Fruit fly (Drosophila melanogaster) whole organism, pupa: ENCODE data around the gene CG14551.

Experiments
- CG10348 ChIP-seq: fragments of 200-800 bp; sonication (Bioruptor generic); IDR thresholded peaks from 2 replicates; pipeline ENCODE4 v1.3.6; 2022; ENCODE audit warnings: missing biosample characterization, missing genetic modification characterization
- CG15710 ChIP-seq: fragments of 200-800 bp; sonication (Bioruptor generic); optimal IDR thresholded peaks from 2 replicates; lab custom pipeline; 2018; ENCODE audit warnings: missing biosample characterization, mild to moderate bottlenecking, missing genetic modification characterization, moderate library complexity
- CG17806 ChIP-seq: fragments of 200-800 bp; sonication (Bioruptor generic); optimal IDR thresholded peaks from 2 replicates; lab custom pipeline; 2018; ENCODE audit warnings: missing biosample characterization, mild to moderate bottlenecking, missing genetic modification characterization, moderate library complexity
- CG32121 ChIP-seq: fragments of 200-800 bp; sonication (Bioruptor generic); IDR thresholded peaks from 2 replicates; pipeline ENCODE4 v1.3.6; 2022; ENCODE audit warnings: missing biosample characterization, missing genetic modification characterization
- CG8159 ChIP-seq: fragments of 200-800 bp; sonication (Bioruptor generic); optimal IDR thresholded peaks from 3 replicates; lab custom pipeline; 2018; ENCODE audit warnings: missing biosample characterization, mild to moderate bottlenecking, missing genetic modification characterization, moderate library complexity
- EcR ChIP-seq: fragments of 200-800 bp; sonication (Bioruptor generic); optimal IDR thresholded peaks from 3 replicates; lab custom pipeline; 2019; ENCODE audit warnings: missing biosample characterization, missing genetic modification characterization, mild to moderate bottlenecking, moderate library complexity, missing genetic modification reagents
- Ets98B ChIP-seq: fragments of 200-800 bp; sonication (Bioruptor generic); IDR thresholded peaks from 2 replicates; pipeline ENCODE4 v1.3.6; 2022; ENCODE audit warnings: missing biosample characterization, missing genetic modification characterization
- fd96Ca ChIP-seq: fragments of 200-800 bp; sonication (Bioruptor generic); IDR thresholded peaks from 3 replicates; pipeline ENCODE4 v1.3.6; 2022; ENCODE audit warnings: missing biosample characterization, missing genetic modification characterization
- rn ChIP-seq: fragments of 200-800 bp; sonication (Bioruptor generic); IDR thresholded peaks from 2 replicates; pipeline ENCODE4 v1.3.6; 2022; ENCODE audit warnings: missing biosample characterization, missing genetic modification characterization

DNA sequence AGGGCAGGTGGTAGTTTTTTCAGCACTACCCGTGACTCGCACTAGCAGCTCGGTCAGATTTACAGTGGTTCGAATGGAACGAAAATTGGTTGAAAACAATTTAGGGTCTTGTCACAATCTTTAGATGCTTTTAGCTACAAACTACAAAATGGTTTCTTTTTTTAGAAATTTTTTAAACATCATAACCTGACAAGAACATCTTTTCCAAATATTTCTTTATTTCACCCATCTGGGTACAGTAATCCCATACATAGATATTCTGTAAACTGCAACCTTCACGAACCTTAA, 27.5 kb downstream of the CG14551 start:
- TF ChIP-seq CG10348 (GFP tag; lab: Robert Waterston, UW) (no peak), CG32121 (GFP tag; lab: Robert Waterston, UW) (no peak), EcR (GFP tag; lab: Kevin White, UChicago) (no peak), rn (GFP tag; lab: Robert Waterston, UW) (no peak), Ets98B (GFP tag; lab: Robert Waterston, UW) (no peak), fd96Ca (no peak), CG15710 (tag; lab: Kevin White, UChicago) (no peak), CG17806 (tag; lab: Kevin White, UChicago) (no peak), CG8159 (no peak)
